Worm (Caenorhabditis elegans): ENCODE results near the gene R05F9.7.
"Not testable (repeated sequence)": the region's sequence is repeated elsewhere in the genome, so short reads cannot be mapped to it uniquely, and the experiment has no call there.

R05F9.7 gene

DNA sequence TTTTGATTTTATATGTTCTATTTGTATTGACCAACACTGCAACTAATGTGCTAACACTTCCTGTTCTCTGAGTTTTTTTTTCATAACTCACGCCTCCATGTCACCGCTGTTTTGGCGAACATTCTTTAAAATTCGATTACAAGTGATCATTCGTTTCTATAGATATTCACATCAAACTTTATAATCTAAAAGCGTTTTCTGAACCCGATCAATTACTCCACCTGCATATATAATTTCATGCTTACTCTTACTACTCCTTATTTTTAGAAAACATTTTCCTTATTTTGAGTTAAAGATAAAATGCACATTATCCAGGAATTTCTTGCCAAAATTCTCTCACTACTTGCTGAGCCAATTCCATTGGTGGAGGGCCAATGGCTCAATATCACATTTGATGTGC lies at the start of gene R05F9.7:
TSS of gene R05F9.7 (plus strand) at position 301 of the 400 bp plus-strand sequence.
- no peak for TF ChIP-seq unc-62 (GFP tag; optimal IDR thresholded peaks at IDR 0.05)

DNA sequence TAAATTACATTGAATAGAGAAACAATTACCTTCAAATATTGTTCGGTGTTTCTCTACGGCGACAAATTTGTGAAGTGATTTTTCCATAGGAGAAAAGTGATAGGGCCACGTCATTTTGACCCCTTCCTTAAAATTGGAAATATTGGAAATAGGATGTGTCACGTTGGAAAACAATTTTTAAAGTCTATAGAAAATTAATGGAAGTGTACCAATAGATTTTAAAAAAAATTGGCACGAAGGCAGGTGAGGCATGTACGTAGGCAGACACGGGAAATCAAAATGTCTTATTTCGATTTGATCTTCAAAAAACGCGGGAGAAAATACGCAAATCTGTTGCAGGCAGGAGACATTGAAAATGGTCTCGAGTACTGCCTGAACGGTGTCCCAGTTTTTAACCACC lies 48.4 kb upstream of the R05F9.7 start, which contains the start of gene C33F10.12:
TSS of gene C33F10.12 (minus strand) at position 101 of the 400 bp plus-strand sequence.
- no peak for TF ChIP-seq unc-62 (GFP tag; optimal IDR thresholded peaks at IDR 0.05)

ce11 chrII:4842143-4842658 lies 43.9 kb upstream of the R05F9.7 start, which contains the start of the genes T23B7.2 and nspd-4:
TSS of gene T23B7.2 (minus strand) at chrII:4842243.
TSS of gene nspd-4 (plus strand) at chrII:4842608.
- TF ChIP-seq unc-62 (GFP tag; optimal IDR thresholded peaks at IDR 0.05) = not testable (repeated sequence)

ce11 chrII:4849885-4850284 lies 36.2 kb upstream of the R05F9.7 start, which contains the start of gene T23B7.3:
TSS of gene T23B7.3 (plus strand) at chrII:4850185.
- no peak for TF ChIP-seq unc-62 (GFP tag; optimal IDR thresholded peaks at IDR 0.05)

DNA sequence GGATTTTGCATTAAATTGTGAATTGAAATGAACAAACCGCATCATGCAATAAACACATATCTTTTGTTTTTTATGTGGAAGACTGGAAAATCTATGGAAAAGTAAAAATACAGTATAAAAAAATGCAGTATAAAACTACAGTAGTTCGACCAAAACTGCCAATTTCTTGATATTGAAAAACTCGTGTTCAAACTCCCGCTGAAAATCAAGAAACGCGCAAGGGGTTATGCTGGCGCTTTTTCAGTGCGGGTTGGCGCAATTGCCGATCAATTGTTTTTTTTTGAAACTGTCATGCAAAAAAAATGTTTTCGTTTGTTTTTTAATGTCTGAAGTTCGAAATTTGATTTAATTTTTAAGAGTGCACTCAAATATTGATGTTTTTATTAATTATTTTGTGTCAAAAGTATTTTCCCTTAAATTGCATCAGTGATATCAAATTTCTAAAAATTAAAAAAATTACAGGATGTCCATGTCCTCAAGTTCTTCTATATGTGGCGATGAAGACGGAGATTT lies 34.4 kb upstream of the R05F9.7 start, which contains the start of gene dnj-9:
TSS of gene dnj-9 (plus strand) at position 463 of the 513 bp plus-strand sequence.
- TF ChIP-seq unc-62 (GFP tag; optimal IDR thresholded peaks at IDR 0.05) = no peak

ce11 chrII:4854761-4855160 lies 31.3 kb upstream of the R05F9.7 start:
- TF ChIP-seq unc-62 (GFP tag; optimal IDR thresholded peaks at IDR 0.05) = no peak

- no peak for TF ChIP-seq unc-62 (GFP tag; optimal IDR thresholded peaks at IDR 0.05)
Observed at ce11 chrII:4855489-4855888, 30.6 kb upstream of the R05F9.7 start.

DNA sequence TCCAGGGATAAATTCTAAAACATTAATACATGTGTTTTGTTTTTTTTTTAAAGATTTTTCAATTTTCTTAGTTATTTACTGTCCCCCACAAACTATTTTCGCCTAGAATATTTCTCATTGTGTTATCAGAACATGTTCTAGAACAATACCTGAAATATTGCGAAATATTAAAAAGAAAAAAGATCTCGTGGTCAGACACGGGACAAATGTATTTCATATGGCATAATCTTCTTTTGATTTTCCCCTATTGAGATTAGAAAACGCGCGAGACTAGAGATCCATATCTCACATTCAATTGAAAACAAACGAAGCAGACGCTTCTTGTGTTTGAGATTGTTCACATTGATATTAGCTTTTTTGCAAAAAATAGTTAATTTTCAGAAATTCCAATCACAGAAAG lies 30.0 kb upstream of the R05F9.7 start:
- TF ChIP-seq unc-62 (GFP tag; optimal IDR thresholded peaks at IDR 0.05) = no peak

ce11 chrII:4857086-4857485 lies 29.0 kb upstream of the R05F9.7 start:
- TF ChIP-seq unc-62 (GFP tag; optimal IDR thresholded peaks at IDR 0.05) = no peak

DNA sequence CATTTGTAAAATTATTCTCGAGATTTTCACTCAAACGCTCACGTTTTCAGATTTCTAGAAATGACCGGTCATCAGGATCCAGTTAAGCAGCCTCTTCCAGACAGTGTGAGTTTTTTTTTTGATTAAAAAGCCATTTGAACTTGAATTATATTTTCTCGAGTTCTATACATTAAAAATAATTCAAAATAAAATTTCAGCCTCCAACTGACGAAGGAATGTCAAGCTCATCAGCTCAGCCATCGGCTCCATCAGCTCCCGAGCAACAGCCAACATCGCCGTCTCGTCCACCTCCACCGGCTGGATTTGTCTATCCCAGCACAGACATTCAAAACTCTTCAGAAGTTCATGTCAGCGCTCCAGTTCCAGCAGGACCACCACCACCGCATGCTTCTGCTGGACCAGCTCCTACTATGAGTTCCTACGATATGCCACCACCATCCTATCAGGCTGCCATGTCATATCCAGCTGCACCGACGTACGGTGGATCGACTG lies 28.2 kb upstream of the R05F9.7 start, which contains the start of gene F11G11.5:
TSS of gene F11G11.5 (plus strand) at position 51 of the 492 bp plus-strand sequence.
- no peak for TF ChIP-seq unc-62 (GFP tag; optimal IDR thresholded peaks at IDR 0.05)

DNA sequence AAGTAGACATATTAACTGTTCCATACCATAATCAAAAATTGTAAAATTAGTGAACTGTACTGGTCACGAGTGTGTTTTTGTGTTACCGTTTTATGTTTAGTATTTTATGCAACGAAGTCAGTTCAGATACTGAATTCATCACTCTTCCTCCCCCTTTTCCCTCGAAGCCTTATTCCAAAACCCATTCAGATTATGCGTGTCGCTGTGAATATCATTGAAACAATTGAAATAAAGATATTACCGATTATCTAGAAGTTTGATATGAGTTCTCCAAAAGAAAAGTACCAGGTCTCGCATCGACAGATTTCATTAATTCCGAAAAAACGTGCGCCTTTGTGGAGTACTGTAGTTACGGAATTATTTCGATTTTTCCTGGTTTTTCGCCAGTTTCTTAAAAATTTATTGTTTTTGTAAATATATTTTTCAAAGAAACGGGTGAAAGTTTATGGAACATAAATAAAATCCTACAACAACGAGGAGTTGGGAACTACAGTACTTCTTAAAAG lies 27.1 kb upstream of the R05F9.7 start:
- no peak for TF ChIP-seq unc-62 (GFP tag; optimal IDR thresholded peaks at IDR 0.05)

DNA sequence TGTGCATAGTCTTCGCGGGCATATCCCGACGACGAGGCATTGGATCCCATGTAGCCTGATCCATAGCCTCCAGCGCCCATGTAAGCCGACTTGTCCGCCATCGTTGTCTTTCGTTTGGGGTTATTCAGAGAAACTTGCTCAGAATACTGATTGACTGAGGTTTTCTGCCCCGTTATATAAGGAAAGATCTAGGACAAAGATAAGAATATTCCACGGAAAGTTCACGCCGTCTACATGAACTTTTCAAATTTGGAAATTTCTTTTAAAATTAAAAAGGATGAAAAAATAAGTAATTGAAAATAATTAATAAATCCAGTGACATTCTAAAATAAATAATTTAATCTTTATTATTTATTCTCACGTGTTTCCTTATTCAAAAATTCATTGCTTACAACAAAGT lies 25.8 kb upstream of the R05F9.7 start, which contains the start of the genes nspd-5 and F11G11.4:
TSS of gene nspd-5 (minus strand) at position 101 of the 400 bp plus-strand sequence.
TSS of gene F11G11.4 (plus strand) at position 335 of the 400 bp plus-strand sequence.
- not testable (repeated sequence) for TF ChIP-seq unc-62 (GFP tag; optimal IDR thresholded peaks at IDR 0.05)

ce11 chrII:4863357-4863756 lies 22.7 kb upstream of the R05F9.7 start, which contains the start of the genes mpst-4 and F11G11.14:
TSS of gene mpst-4 (minus strand) at chrII:4863457.
TSS of gene F11G11.14 (plus strand) at chrII:4863681.
- no peak for TF ChIP-seq unc-62 (GFP tag; optimal IDR thresholded peaks at IDR 0.05)

ce11 chrII:4866045-4866444 lies 20.0 kb upstream of the R05F9.7 start:
- no peak for TF ChIP-seq unc-62 (GFP tag; optimal IDR thresholded peaks at IDR 0.05)

ce11 chrII:4867476-4867875 lies 18.6 kb upstream of the R05F9.7 start, which contains the start of gene col-17:
TSS of gene col-17 (minus strand) at chrII:4867576.
- no peak for TF ChIP-seq unc-62 (GFP tag; optimal IDR thresholded peaks at IDR 0.05)

DNA sequence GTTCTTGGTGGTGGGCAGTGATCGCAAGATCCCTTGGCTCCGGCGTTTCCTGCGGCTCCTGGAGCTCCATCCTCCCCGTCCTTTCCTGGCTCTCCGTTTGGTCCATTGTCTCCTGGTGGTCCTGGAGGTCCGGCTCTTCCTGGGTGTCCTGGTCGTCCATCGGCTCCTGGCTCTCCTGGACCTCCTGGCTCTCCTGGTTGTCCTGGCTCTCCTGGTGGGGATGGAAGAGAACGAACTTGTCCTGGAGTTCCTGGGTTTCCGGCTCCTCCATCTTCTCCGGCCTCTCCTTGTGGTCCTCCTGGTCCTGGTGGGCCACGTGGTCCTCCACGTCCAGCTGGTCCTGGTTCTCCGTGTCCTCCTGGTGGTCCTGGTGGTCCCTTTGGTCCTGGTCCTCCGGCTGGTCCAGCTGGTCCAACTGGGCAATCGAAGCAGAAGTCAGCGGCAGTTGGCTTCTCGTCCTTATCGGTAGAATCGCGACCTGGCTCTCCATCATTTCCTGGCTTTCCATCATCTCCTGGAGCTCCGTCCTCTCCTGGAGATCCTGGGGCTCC lies 16.2 kb upstream of the R05F9.7 start:
- no peak for TF ChIP-seq unc-62 (GFP tag; optimal IDR thresholded peaks at IDR 0.05)

Measured in whole organism, dauer.